Fruit fly (Drosophila melanogaster): Measurements from ENCODE around the gene CG14933.

Gene CG14933

dm6 chr2L:11870867-11871452, 28.3 kb downstream of the CG14933 start:
- TF ChIP-seq CG8478 (optimal IDR thresholded peaks at IDR 0.05) (no peak), CTCF (optimal IDR thresholded peaks at IDR 0.05) (no peak)

dm6 chr2L:11874232-11874765, 31.7 kb downstream of the CG14933 start:
- no peak for TF ChIP-seq CG8478 (optimal IDR thresholded peaks at IDR 0.05)

- TF ChIP-seq CG8478 (optimal IDR thresholded peaks at IDR 0.05), result no peak
- no peak for TF ChIP-seq CTCF (optimal IDR thresholded peaks at IDR 0.05)
Measured at dm6 chr2L:11874890-11875289, 32.3 kb downstream of the CG14933 start.

- TF ChIP-seq CTCF (optimal IDR thresholded peaks at IDR 0.05) (no peak), CG8478 (optimal IDR thresholded peaks at IDR 0.05) (no peak)
Measured at dm6 chr2L:11878812-11879328, 36.2 kb downstream of the CG14933 start.

dm6 chr2L:11893269-11893668, 50.6 kb downstream of the CG14933 start:
- TF ChIP-seq CG8478 (optimal IDR thresholded peaks at IDR 0.05) (no peak), CTCF (optimal IDR thresholded peaks at IDR 0.05) (no peak)
